Worm (Caenorhabditis elegans): ENCODE results near the gene dod-3.

Gene dod-3

ce11 chrV:2684227-2684626 lies 46.7 kb downstream of the dod-3 start:
- TF ChIP-seq lin-35 (GFP tag; optimal IDR thresholded peaks at IDR 0.05) (no peak), mxl-1 (tag; optimal IDR thresholded peaks at IDR 0.05) (no peak), nhr-120 (GFP tag; IDR thresholded peaks at IDR 0.05) (no peak), cebp-1 (GFP tag; IDR thresholded peaks at IDR 0.05) (no peak), cebp-1 (tag; optimal IDR thresholded peaks at IDR 0.05) (no peak), efl-1 (GFP tag; optimal IDR thresholded peaks at IDR 0.05) (no peak), ztf-25 (GFP tag; IDR thresholded peaks at IDR 0.05) (no peak), athp-1 (tag; optimal IDR thresholded peaks at IDR 0.05) (no peak), ZK185.1 (tag; optimal IDR thresholded peaks at IDR 0.05; ENCODE audit: poor library complexity, severe bottlenecking) (no peak), fkh-3 (tag; optimal IDR thresholded peaks at IDR 0.05) (no peak), ama-1 (optimal IDR thresholded peaks at IDR 0.05) (no peak), ama-1 (GFP tag; optimal IDR thresholded peaks at IDR 0.05) (no peak), snpc-3.4 (tag; optimal IDR thresholded peaks at IDR 0.05) (no peak), unc-130 (GFP tag; optimal IDR thresholded peaks at IDR 0.05) (no peak), hlh-12 (tag; optimal IDR thresholded peaks at IDR 0.05) (no peak), let-607 (tag; optimal IDR thresholded peaks at IDR 0.05) (no peak)

- TF ChIP-seq F10E7.11 (tag; optimal IDR thresholded peaks at IDR 0.05) (no peak), ceh-58 (GFP tag; IDR thresholded peaks at IDR 0.05) (no peak), nfyb-1 (GFP tag; IDR thresholded peaks at IDR 0.05) (no peak)
Observed at ce11 chrV:2683497-2683896, 47.4 kb downstream of the dod-3 start.
